Worm (Caenorhabditis elegans) whole organism, midembryonic: Measurements from ENCODE around the gene aakg-3.

Source experiments
- T22C8.4 ChIP-seq: fragments of 200-800 bp; sonication (Bioruptor generic); IDR thresholded peaks from 2 replicates; pipeline ENCODE4 v1.3.6; 2022; ENCODE audit warnings: missing genetic modification characterization, missing compliant biosample characterization
- cog-1 ChIP-seq: sonication (generic microtip); optimal IDR thresholded peaks from 2 replicates; lab custom pipeline; 2016; ENCODE audit warnings: missing genetic modification characterization, missing compliant biosample characterization
- flt-1 ChIP-seq: fragments of 200-800 bp; sonication (Bioruptor generic); IDR thresholded peaks from 2 replicates; pipeline ENCODE4 v1.3.6; 2022; ENCODE audit warnings: missing genetic modification characterization, missing compliant biosample characterization
- klf-2 ChIP-seq: fragments of 200-800 bp; sonication (Bioruptor generic); conservative IDR thresholded peaks from 2 replicates; pipeline ENCODE4 v1.3.6; 2022; ENCODE audit warnings: missing genetic modification reagents, missing genetic modification characterization, missing compliant biosample characterization
- med-1 ChIP-seq: sonication (generic microtip); optimal IDR thresholded peaks from 2 replicates; lab custom pipeline; 2017; ENCODE audit warnings: missing genetic modification characterization, mild to moderate bottlenecking, missing compliant biosample characterization, antibody characterized with exemption, missing genetic modification reagents; ENCODE audit not compliant: insufficient read depth
- ref-1 ChIP-seq: fragments of 200-800 bp; sonication (Bioruptor generic); conservative IDR thresholded peaks from 2 replicates; pipeline ENCODE4 v1.3.6; 2022; ENCODE audit warnings: missing genetic modification reagents, missing genetic modification characterization, missing compliant biosample characterization
- tab-1 ChIP-seq: fragments of 200-800 bp; sonication (Bioruptor generic); IDR thresholded peaks from 2 replicates; pipeline ENCODE4 v1.3.6; 2022; ENCODE audit warnings: missing genetic modification characterization, missing compliant biosample characterization
- ztf-23 ChIP-seq: fragments of 200-800 bp; sonication (Bioruptor generic); IDR thresholded peaks from 2 replicates; pipeline ENCODE4 v1.3.6; 2022; ENCODE audit warnings: missing genetic modification reagents, missing genetic modification characterization, missing compliant biosample characterization
- ztf-29 ChIP-seq: fragments of 200-800 bp; sonication (Bioruptor generic); IDR thresholded peaks from 2 replicates; pipeline ENCODE4 v1.3.6; 2022; ENCODE audit warnings: missing genetic modification reagents, missing genetic modification characterization, missing compliant biosample characterization

The aakg-3 gene

ce11 chrX:2976148-2976547 is at the start of gene aakg-3:
TSS of gene aakg-3 (plus strand) at chrX:2976448.
- TF ChIP-seq cog-1 (tag; lab: Kevin White, UChicago): no peak
- TF ChIP-seq ref-1 (GFP tag; lab: Robert Waterston, UW): no peak

- TF ChIP-seq ref-1 (GFP tag; lab: Robert Waterston, UW) (no peak), tab-1 (no peak), flt-1 (GFP tag; lab: Robert Waterston, UW) (no peak), ztf-23 (GFP tag; lab: Robert Waterston, UW) (no peak), med-1 (GFP tag; lab: Kevin White, UChicago) (no peak), cog-1 (tag; lab: Kevin White, UChicago) (no peak), ztf-29 (no peak), klf-2 (no peak), T22C8.4 (no peak)
Measured at ce11 chrX:2927576-2927975, 48.7 kb upstream of the aakg-3 start.

- TF ChIP-seq med-1 (GFP tag; lab: Kevin White, UChicago): no peak
- no peak for TF ChIP-seq flt-1 (GFP tag; lab: Robert Waterston, UW)
- 0 out of 2 replicates have a peak, but pooled peaks have one; percentile 30 for TF ChIP-seq ztf-23 (GFP tag; lab: Robert Waterston, UW)
- TF ChIP-seq ref-1 (GFP tag; lab: Robert Waterston, UW): no peak
- TF ChIP-seq ztf-29: no peak
- TF ChIP-seq T22C8.4: no peak
Measured at ce11 chrX:2928089-2928488, 48.2 kb upstream of the aakg-3 start.

ce11 chrX:2931852-2932251 is 44.4 kb upstream of the aakg-3 start:
- TF ChIP-seq T22C8.4: no peak
- no peak for TF ChIP-seq ztf-23 (GFP tag; lab: Robert Waterston, UW)

- TF ChIP-seq cog-1 (tag; lab: Kevin White, UChicago) (no peak), ztf-29 (no peak), ref-1 (GFP tag; lab: Robert Waterston, UW) (no peak), T22C8.4 (no peak), ztf-23 (GFP tag; lab: Robert Waterston, UW) (no peak), med-1 (GFP tag; lab: Kevin White, UChicago) (no peak), flt-1 (GFP tag; lab: Robert Waterston, UW) (no peak), klf-2 (no peak), tab-1 (no peak)
Measured at ce11 chrX:2933061-2933460, 43.2 kb upstream of the aakg-3 start, which contains the start of gene fard-1. TSS of gene fard-1 (plus strand) at chrX:2933361.

- no peak for TF ChIP-seq ref-1 (GFP tag; lab: Robert Waterston, UW)
- TF ChIP-seq T22C8.4: no peak
Measured at ce11 chrX:2939085-2939484, 37.2 kb upstream of the aakg-3 start.

- TF ChIP-seq med-1 (GFP tag; lab: Kevin White, UChicago) (no peak), ztf-23 (GFP tag; lab: Robert Waterston, UW) (no peak), klf-2 (no peak), tab-1 (no peak)
Measured at ce11 chrX:2939526-2939925, 36.7 kb upstream of the aakg-3 start.

- TF ChIP-seq cog-1 (tag; lab: Kevin White, UChicago) (no peak), flt-1 (GFP tag; lab: Robert Waterston, UW) (no peak), med-1 (GFP tag; lab: Kevin White, UChicago) (no peak), ztf-29 (no peak), klf-2 (no peak), ref-1 (GFP tag; lab: Robert Waterston, UW) (no peak), T22C8.4 (no peak)
Measured at ce11 chrX:2940572-2940971, 35.7 kb upstream of the aakg-3 start, which contains the start of gene pfk-1.1. TSS of gene pfk-1.1 (plus strand) at chrX:2940872.

ce11 chrX:2942327-2942726 is 33.9 kb upstream of the aakg-3 start:
- TF ChIP-seq cog-1 (tag; lab: Kevin White, UChicago): no peak

ce11 chrX:2943611-2944010 is 32.6 kb upstream of the aakg-3 start:
- TF ChIP-seq tab-1 (no peak), ref-1 (GFP tag; lab: Robert Waterston, UW) (no peak), med-1 (GFP tag; lab: Kevin White, UChicago) (no peak), ztf-29 (no peak), T22C8.4 (no peak), klf-2 (no peak), cog-1 (tag; lab: Kevin White, UChicago) (no peak), flt-1 (GFP tag; lab: Robert Waterston, UW) (no peak), ztf-23 (GFP tag; lab: Robert Waterston, UW) (no peak)

- TF ChIP-seq cog-1 (tag; lab: Kevin White, UChicago) (no peak), med-1 (GFP tag; lab: Kevin White, UChicago) (no peak), ref-1 (GFP tag; lab: Robert Waterston, UW) (no peak), T22C8.4 (no peak), ztf-23 (GFP tag; lab: Robert Waterston, UW) (no peak), ztf-29 (no peak), klf-2 (no peak), tab-1 (no peak), flt-1 (GFP tag; lab: Robert Waterston, UW) (no peak)
Measured at ce11 chrX:2945950-2946349, 30.3 kb upstream of the aakg-3 start.
